Fruit fly (Drosophila melanogaster) whole organism, embryonic: Measurements from ENCODE around the gene Rpp30.

Experiments used
- B-H2 ChIP-seq: fragments of 200-800 bp; sonication (Bioruptor generic); optimal IDR thresholded peaks from 2 replicates; lab custom pipeline; 2018; ENCODE audit warnings: missing biosample characterization, mild to moderate bottlenecking, missing genetic modification characterization
- Bgb ChIP-seq: fragments of 200-800 bp; sonication (Bioruptor generic); IDR thresholded peaks from 2 replicates; pipeline ENCODE4 v1.3.6; 2022; ENCODE audit warnings: missing biosample characterization, missing genetic modification characterization; ENCODE audit not compliant: partially characterized antibody
- CG10959 ChIP-seq: fragments of 200-800 bp; sonication (Bioruptor generic); IDR thresholded peaks from 2 replicates; pipeline ENCODE4 v1.3.6; 2022; ENCODE audit warnings: missing biosample characterization, missing genetic modification characterization
- CG12236 ChIP-seq: fragments of 200-800 bp; sonication (Bioruptor generic); optimal IDR thresholded peaks from 2 replicates; lab custom pipeline; 2016; ENCODE audit warnings: missing biosample characterization, missing genetic modification characterization
- CG12659 ChIP-seq: fragments of 200-800 bp; sonication (Bioruptor generic); optimal IDR thresholded peaks from 3 replicates; lab custom pipeline; 2017; ENCODE audit warnings: mild to moderate bottlenecking, missing biosample characterization, missing genetic modification reagents, missing genetic modification characterization
- CG15601 ChIP-seq: fragments of 200-800 bp; sonication (Bioruptor generic); optimal IDR thresholded peaks from 3 replicates; lab custom pipeline; 2019; ENCODE audit warnings: missing biosample characterization, mild to moderate bottlenecking, missing genetic modification characterization, moderate library complexity
- CG1603 ChIP-seq: fragments of 200-800 bp; sonication (Bioruptor generic); optimal IDR thresholded peaks from 2 replicates; lab custom pipeline; 2019; ENCODE audit warnings: missing biosample characterization, mild to moderate bottlenecking, missing genetic modification characterization, moderate library complexity
- CG16813 ChIP-seq: fragments of 200-800 bp; sonication (Bioruptor generic); IDR thresholded peaks from 3 replicates; pipeline ENCODE4 v1.3.6; 2022; ENCODE audit warnings: missing biosample characterization, missing genetic modification characterization; ENCODE audit not compliant: partially characterized antibody
- CG17361 ChIP-seq: fragments of 200-800 bp; sonication (Bioruptor generic); IDR thresholded peaks from 3 replicates; pipeline ENCODE4 v1.3.6; 2022; ENCODE audit warnings: missing biosample characterization, missing genetic modification characterization
- CG32767 ChIP-seq: fragments of 200-800 bp; sonication (Bioruptor generic); IDR thresholded peaks from 2 replicates; pipeline ENCODE4 v1.3.6; 2022; ENCODE audit warnings: missing biosample characterization, missing genetic modification characterization
- CG34224 ChIP-seq: fragments of 200-800 bp; sonication (Bioruptor generic); IDR thresholded peaks from 3 replicates; pipeline ENCODE4 v1.3.6; 2022; ENCODE audit warnings: missing biosample characterization, missing genetic modification characterization; ENCODE audit not compliant: partially characterized antibody
- CG6791 ChIP-seq: fragments of 200-800 bp; sonication (Bioruptor generic); IDR thresholded peaks from 3 replicates; pipeline ENCODE4 v1.3.6; 2022; ENCODE audit warnings: missing biosample characterization, missing genetic modification characterization; ENCODE audit not compliant: partially characterized antibody
- CG6854 ChIP-seq: fragments of 200-800 bp; sonication (Bioruptor generic); optimal IDR thresholded peaks from 3 replicates; lab custom pipeline; 2017; ENCODE audit warnings: missing biosample characterization, mild to moderate bottlenecking, missing genetic modification characterization
- CG7372 ChIP-seq: fragments of 200-800 bp; sonication (Bioruptor generic); IDR thresholded peaks from 2 replicates; pipeline ENCODE4 v1.3.6; 2022; ENCODE audit warnings: missing biosample characterization, missing genetic modification characterization
- CG7928 ChIP-seq: fragments of 200-800 bp; sonication (Bioruptor generic); optimal IDR thresholded peaks from 2 replicates; lab custom pipeline; 2017; ENCODE audit warnings: missing biosample characterization, mild to moderate bottlenecking, missing genetic modification characterization
- CG7987 ChIP-seq: fragments of 200-800 bp; sonication (Bioruptor generic); optimal IDR thresholded peaks from 2 replicates; lab custom pipeline; 2018; ENCODE audit warnings: missing biosample characterization, mild to moderate bottlenecking, missing genetic modification characterization, moderate library complexity
- CG8281 ChIP-seq: fragments of 200-800 bp; sonication (Bioruptor generic); optimal IDR thresholded peaks from 2 replicates; lab custom pipeline; 2018; ENCODE audit warnings: missing biosample characterization, mild to moderate bottlenecking, missing genetic modification characterization, moderate library complexity
- CG9797 ChIP-seq: fragments of 200-800 bp; sonication (Bioruptor generic); optimal IDR thresholded peaks from 3 replicates; lab custom pipeline; 2018; ENCODE audit warnings: missing biosample characterization, mild to moderate bottlenecking, missing genetic modification characterization
- Dfd ChIP-seq, 2 experiments: fragments of >200 bp; optimal IDR thresholded peaks; 2 replicates each; lab custom pipeline; 2017; ENCODE audit warnings: missing biosample characterization in 2 of 2, missing genetic modification characterization in 2 of 2
- Doc2 ChIP-seq: fragments of 200-800 bp; sonication (Bioruptor generic); IDR thresholded peaks from 2 replicates; pipeline ENCODE4 v1.3.6; 2022; ENCODE audit warnings: missing biosample characterization, missing genetic modification characterization
- Doc3 ChIP-seq: fragments of 200-800 bp; sonication (Bioruptor generic); IDR thresholded peaks from 3 replicates; pipeline ENCODE4 v1.3.6; 2022; ENCODE audit warnings: missing biosample characterization, missing genetic modification characterization; ENCODE audit not compliant: partially characterized antibody
- Dref ChIP-seq: fragments of 200-800 bp; sonication (Bioruptor generic); IDR thresholded peaks from 2 replicates; pipeline ENCODE4 v1.3.6; 2022; ENCODE audit warnings: missing biosample characterization, missing genetic modification characterization
- Drgx ChIP-seq: fragments of 200-800 bp; sonication (Bioruptor generic); IDR thresholded peaks from 2 replicates; pipeline ENCODE4 v1.3.6; 2022; ENCODE audit warnings: missing biosample characterization, missing genetic modification characterization
- E2f1 ChIP-seq: fragments of 200-800 bp; sonication (Bioruptor generic); IDR thresholded peaks from 2 replicates; pipeline ENCODE4 v1.3.6; 2022; ENCODE audit warnings: missing biosample characterization, missing genetic modification characterization
- E2f2 ChIP-seq: fragments of 200-800 bp; sonication (Bioruptor generic); IDR thresholded peaks from 2 replicates; pipeline ENCODE4 v1.3.6; 2022; ENCODE audit warnings: missing biosample characterization, missing genetic modification characterization
- Hr78 ChIP-seq, 2 experiments: fragments of 200-800 bp in 1 of 2; fragments of >200 bp in 1 of 2; sonication (Bioruptor generic) in 1 of 2; optimal IDR thresholded peaks; 2 replicates each; lab custom pipeline; 2017 to 2019; ENCODE audit warnings: missing biosample characterization in 2 of 2, missing genetic modification characterization in 2 of 2, mild to moderate bottlenecking in 1 of 2, moderate library complexity in 1 of 2
- Lpt ChIP-seq: fragments of >200 bp; optimal IDR thresholded peaks from 2 replicates; lab custom pipeline; 2018; ENCODE audit warnings: missing biosample characterization, missing genetic modification characterization
- Med ChIP-seq: fragments of 200-800 bp; sonication (Bioruptor generic); peaks from one replicate; lab custom pipeline; 2016; ENCODE audit warnings: missing biosample characterization, missing genetic modification characterization, mild to moderate bottlenecking, inconsistent platforms, moderate library complexity
- Opbp ChIP-seq: fragments of 200-800 bp; sonication (Bioruptor generic); IDR thresholded peaks from 3 replicates; pipeline ENCODE4 v1.3.6; 2022; ENCODE audit warnings: missing biosample characterization, missing genetic modification characterization; ENCODE audit not compliant: partially characterized antibody
- Scr ChIP-seq: fragments of 200-800 bp; sonication (Bioruptor generic); IDR thresholded peaks from 2 replicates; pipeline ENCODE4 v1.3.6; 2022; ENCODE audit warnings: missing biosample characterization, missing genetic modification characterization; ENCODE audit not compliant: partially characterized antibody
- YL-1 ChIP-seq: fragments of 200-800 bp; sonication (Bioruptor generic); optimal IDR thresholded peaks from 3 replicates; lab custom pipeline; 2017; ENCODE audit warnings: missing biosample characterization, mild to moderate bottlenecking, missing genetic modification characterization
- chm ChIP-seq: fragments of 200-800 bp; sonication (Bioruptor generic); IDR thresholded peaks from 2 replicates; pipeline ENCODE4 v1.3.6; 2022; ENCODE audit warnings: missing biosample characterization, missing genetic modification characterization
- eyg ChIP-seq: fragments of 200-800 bp; sonication (Bioruptor generic); optimal IDR thresholded peaks from 3 replicates; lab custom pipeline; 2016; ENCODE audit warnings: missing biosample characterization, missing genetic modification characterization
- fd64A ChIP-seq: fragments of 200-800 bp; sonication (Bioruptor generic); optimal IDR thresholded peaks from 3 replicates; lab custom pipeline; 2018; ENCODE audit warnings: missing biosample characterization, mild to moderate bottlenecking, missing genetic modification characterization
- fd96Cb ChIP-seq: fragments of 200-800 bp; sonication (Bioruptor generic); optimal IDR thresholded peaks from 2 replicates; lab custom pipeline; 2018; ENCODE audit warnings: missing biosample characterization, mild to moderate bottlenecking, missing genetic modification characterization, moderate library complexity
- gfzf ChIP-seq: fragments of 200-800 bp; sonication (Bioruptor generic); optimal IDR thresholded peaks from 2 replicates; lab custom pipeline; 2016; ENCODE audit warnings: missing biosample characterization, mild to moderate bottlenecking, missing genetic modification characterization, moderate library complexity
- gro ChIP-seq: fragments of 200-800 bp; sonication (Bioruptor generic); optimal IDR thresholded peaks from 2 replicates; lab custom pipeline; 2016; ENCODE audit warnings: missing biosample characterization, missing genetic modification characterization
- inv ChIP-seq: fragments of 200-800 bp; sonication (Bioruptor generic); IDR thresholded peaks from 2 replicates; pipeline ENCODE4 v1.3.6; 2022; ENCODE audit warnings: missing biosample characterization, missing genetic modification characterization; ENCODE audit not compliant: partially characterized antibody
- jumu ChIP-seq: fragments of 200-800 bp; sonication (Bioruptor generic); optimal IDR thresholded peaks from 3 replicates; lab custom pipeline; 2016; ENCODE audit warnings: missing biosample characterization, missing genetic modification characterization
- nerfin-2 ChIP-seq: fragments of 200-800 bp; sonication (Bioruptor generic); IDR thresholded peaks from 2 replicates; pipeline ENCODE4 v1.3.6; 2022; ENCODE audit warnings: missing biosample characterization, missing genetic modification characterization; ENCODE audit not compliant: partially characterized antibody
- row ChIP-seq: fragments of 200-800 bp; sonication (Bioruptor generic); IDR thresholded peaks from 3 replicates; pipeline ENCODE4 v1.3.6; 2022; ENCODE audit warnings: missing biosample characterization, missing genetic modification characterization
- seq ChIP-seq: fragments of 200-800 bp; sonication (Bioruptor generic); IDR thresholded peaks from 2 replicates; pipeline ENCODE4 v1.3.6; 2022; ENCODE audit warnings: missing biosample characterization, missing genetic modification characterization
- sim ChIP-seq: fragments of 200-800 bp; sonication (Bioruptor generic); IDR thresholded peaks from 2 replicates; pipeline ENCODE4 v1.3.6; 2022; ENCODE audit warnings: missing biosample characterization, missing genetic modification characterization
- sob ChIP-seq: fragments of 200-800 bp; sonication (Bioruptor generic); IDR thresholded peaks from 2 replicates; pipeline ENCODE4 v1.3.6; 2022; ENCODE audit warnings: missing biosample characterization, missing genetic modification characterization
- yki ChIP-seq: fragments of >200 bp; optimal IDR thresholded peaks from 3 replicates; lab custom pipeline; 2018

Rpp30 gene

DNA sequence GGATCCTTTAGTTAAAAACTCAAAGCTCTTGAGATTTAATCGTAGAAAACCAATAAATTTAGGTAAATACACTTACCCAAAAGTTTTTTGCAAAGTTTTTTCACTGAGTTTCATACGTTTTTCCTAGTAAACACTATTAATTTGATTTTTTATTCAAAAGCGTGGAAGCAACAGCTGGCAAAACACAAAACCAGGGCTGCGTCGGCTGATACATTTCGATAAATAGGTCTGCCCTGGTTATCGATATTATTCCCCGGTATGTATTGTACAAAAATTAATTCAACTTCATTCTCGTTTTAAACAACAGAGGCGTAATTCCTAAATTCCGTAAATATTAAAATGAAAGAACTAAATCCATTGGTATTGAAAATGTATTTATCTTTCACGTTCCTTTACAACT, 19.4 kb upstream of the Rpp30 start, which contains the start of gene Dus1 (continued):
- no peak for TF ChIP-seq CG7987 (GFP tag; lab: Kevin White, UChicago)
- peak; percentile 65; the same call in 1 of the 2 replicates for TF ChIP-seq nerfin-2 (GFP tag; lab: Robert Waterston, UW)
- no peak for TF ChIP-seq Drgx
- no peak for TF ChIP-seq Hr78 (GFP tag; optimal IDR thresholded peaks at IDR 0.05; lab: Kevin White, UChicago)
- no peak for TF ChIP-seq CG8281 (tag; lab: Kevin White, UChicago)
- TF ChIP-seq gfzf (GFP tag; lab: Kevin White, UChicago): peak; percentile 3
- no peak for TF ChIP-seq CG12236 (GFP tag; lab: Kevin White, UChicago)
- TF ChIP-seq sim: no peak
- no peak for TF ChIP-seq Lpt (GFP tag; lab: Kevin White, UChicago)
- no peak for TF ChIP-seq CG7372 (GFP tag; lab: Robert Waterston, UW)
- TF ChIP-seq YL-1 (GFP tag; lab: Kevin White, UChicago): peak; percentile 89
- TF ChIP-seq CG17361: 0 out of 3 replicates have a peak, but pooled peaks have one; percentile 15
- TF ChIP-seq Dref (GFP tag; lab: Robert Waterston, UW): peak; percentile 90
- TF ChIP-seq CG7928 (GFP tag; lab: Kevin White, UChicago): peak; percentile 97
- TF ChIP-seq Doc2: no peak
- no peak for TF ChIP-seq jumu (GFP tag; lab: Kevin White, UChicago)
- TF ChIP-seq inv: peak; percentile 52
- peak; percentile 47 for TF ChIP-seq row (GFP tag; lab: Robert Waterston, UW)
- TF ChIP-seq CG1603 (tag; lab: Kevin White, UChicago): peak; percentile 59
- no peak for TF ChIP-seq Dfd (GFP tag; optimal IDR thresholded peaks at IDR 0.05; lab: Kevin White, UChicago)
- peak; percentile 13 for TF ChIP-seq CG9797 (GFP tag; lab: Kevin White, UChicago)
- TF ChIP-seq Bgb: peak; percentile 64
- TF ChIP-seq gro (GFP tag; lab: Kevin White, UChicago): peak; percentile 30
- TF ChIP-seq Med: peak; percentile 73
- peak; percentile 75 for TF ChIP-seq E2f2 (GFP tag; lab: Robert Waterston, UW)
- peak; percentile 53; the same call in 2 of the 3 replicates for TF ChIP-seq CG16813
- no peak for TF ChIP-seq yki (lab: Kevin White, UChicago)
- no peak; the same call in 1 of the 2 replicates for TF ChIP-seq CG32767 (GFP tag; lab: Robert Waterston, UW)
- peak; percentile 65 for TF ChIP-seq CG15601 (tag; lab: Kevin White, UChicago)
- TF ChIP-seq Scr (GFP tag; lab: Robert Waterston, UW): peak; percentile 70
- no peak for TF ChIP-seq E2f1
- TF ChIP-seq eyg: no peak
- TF ChIP-seq chm (GFP tag; lab: Robert Waterston, UW): no peak
- TF ChIP-seq sob: peak; percentile 20; the same call in 1 of the 2 replicates
- TF ChIP-seq seq (GFP tag; lab: Robert Waterston, UW): no peak
- no peak for TF ChIP-seq CG10959
- peak; percentile 58; the same call in 2 of the 3 replicates for TF ChIP-seq Opbp (GFP tag; lab: Robert Waterston, UW)
- TF ChIP-seq Doc3 (GFP tag; lab: Robert Waterston, UW): peak; percentile 68
- peak; percentile 77 for TF ChIP-seq CG6791
- no peak for TF ChIP-seq CG6854 (GFP tag; lab: Kevin White, UChicago)
- peak; percentile 84 for TF ChIP-seq CG34224
- peak; percentile 3 for TF ChIP-seq B-H2 (GFP tag; lab: Kevin White, UChicago)
- TF ChIP-seq fd64A: no peak
- TF ChIP-seq fd96Cb: no peak
- TF ChIP-seq CG12659 (GFP tag; lab: Kevin White, UChicago): peak; percentile 46
- TF ChIP-seq, all 482 proteins: peak for 78
